Fruit fly (Drosophila melanogaster): ENCODE results near the gene Ctps.

DNA sequence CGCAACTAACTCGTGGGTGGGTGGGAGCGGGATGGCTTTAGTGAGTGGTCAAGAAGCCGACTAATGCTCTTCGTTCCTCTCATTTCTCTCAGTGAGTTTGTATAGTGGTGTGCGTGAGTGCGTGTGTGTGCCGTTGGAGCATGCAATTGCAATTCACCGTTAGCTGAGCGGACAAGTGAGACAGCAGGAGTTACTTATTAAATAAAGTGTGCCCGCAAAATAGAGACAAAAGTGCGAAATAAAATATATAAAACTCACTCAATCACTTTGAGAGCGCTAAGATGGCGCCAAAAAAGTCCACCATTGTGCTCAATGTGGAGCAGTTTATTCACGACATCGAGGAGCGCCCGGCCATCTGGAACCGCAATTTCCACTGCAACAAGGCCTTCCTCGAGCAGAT, 10.8 kb downstream of the Ctps start:
- TF ChIP-seq Ets98B (GFP tag; IDR thresholded peaks at IDR 0.05): 0 out of 2 replicates have a peak, but pooled peaks have one; percentile 4
- TF ChIP-seq CG13204 (GFP tag; optimal IDR thresholded peaks at IDR 0.05): no peak
- TF ChIP-seq EcR (GFP tag; optimal IDR thresholded peaks at IDR 0.05): no peak
- TF ChIP-seq CG4496 (GFP tag; IDR thresholded peaks at IDR 0.05): peak; percentile 67
- no peak for TF ChIP-seq CG9948 (tag; optimal IDR thresholded peaks at IDR 0.05)
- TF ChIP-seq D1 (tag; optimal IDR thresholded peaks at IDR 0.05): no peak
- TF ChIP-seq fd96Ca (GFP tag; IDR thresholded peaks at IDR 0.05): peak; percentile 34; the same call in 1 of the 3 replicates
- TF ChIP-seq CG32121 (GFP tag; IDR thresholded peaks at IDR 0.05): no peak
- TF ChIP-seq CG10348 (GFP tag; IDR thresholded peaks at IDR 0.05): no peak
- no peak for TF ChIP-seq CG12605 (GFP tag; IDR thresholded peaks at IDR 0.05)

All from whole organism, pupa.